Fruit fly (Drosophila melanogaster) whole organism, embryonic: Measurements from ENCODE around the gene mRRF2.

Source experiments
- CG10321 ChIP-seq: fragments of 200-800 bp; sonication (Bioruptor generic); IDR thresholded peaks from 2 replicates; pipeline ENCODE4 v1.3.6; 2022; ENCODE audit warnings: missing biosample characterization, missing genetic modification characterization
- CG11723 ChIP-seq: fragments of 200-800 bp; sonication (Bioruptor generic); optimal IDR thresholded peaks from 2 replicates; lab custom pipeline; 2017; ENCODE audit warnings: missing biosample characterization, mild to moderate bottlenecking, missing genetic modification characterization
- CG17612 ChIP-seq: fragments of 200-800 bp; sonication (Bioruptor generic); IDR thresholded peaks from 2 replicates; pipeline ENCODE4 v1.3.6; 2022; ENCODE audit warnings: missing biosample characterization, missing genetic modification characterization
- CG17829 ChIP-seq: fragments of 200-800 bp; optimal IDR thresholded peaks from 2 replicates; lab custom pipeline; 2019; ENCODE audit warnings: missing biosample characterization, mild to moderate bottlenecking, missing genetic modification characterization, moderate library complexity
- CG1832 ChIP-seq: fragments of 200-800 bp; sonication (Bioruptor generic); optimal IDR thresholded peaks from 2 replicates; lab custom pipeline; 2017; ENCODE audit warnings: missing biosample characterization, mild to moderate bottlenecking, missing genetic modification characterization, inconsistent platforms
- CG2129 ChIP-seq: fragments of 200-800 bp; sonication (Bioruptor generic); IDR thresholded peaks from 2 replicates; pipeline ENCODE4 v1.3.6; 2022; ENCODE audit warnings: missing biosample characterization, missing genetic modification characterization; ENCODE audit not compliant: partially characterized antibody
- CG2712 ChIP-seq: fragments of 200-800 bp; optimal IDR thresholded peaks from 3 replicates; lab custom pipeline; 2019; ENCODE audit warnings: missing biosample characterization, mild to moderate bottlenecking, missing genetic modification characterization, moderate library complexity
- CG4360 ChIP-seq: fragments of 200-800 bp; sonication (Bioruptor generic); IDR thresholded peaks from 2 replicates; pipeline ENCODE4 v1.3.6; 2022; ENCODE audit warnings: missing biosample characterization, missing genetic modification characterization
- CG6272 ChIP-seq: fragments of 200-800 bp; sonication (Bioruptor generic); IDR thresholded peaks from 2 replicates; pipeline ENCODE4 v1.3.6; 2022; ENCODE audit warnings: missing biosample characterization, missing genetic modification characterization
- CG8359 ChIP-seq: fragments of 200-800 bp; sonication (Bioruptor generic); optimal IDR thresholded peaks from 2 replicates; lab custom pipeline; 2017; ENCODE audit warnings: missing biosample characterization, mild to moderate bottlenecking, missing genetic modification characterization, borderline replicate concordance
- CG9932 ChIP-seq: fragments of 200-800 bp; sonication (Bioruptor generic); IDR thresholded peaks from 2 replicates; pipeline ENCODE4 v1.3.6; 2022; ENCODE audit warnings: missing biosample characterization, missing genetic modification characterization
- D19B ChIP-seq: fragments of 200-800 bp; sonication (Bioruptor generic); optimal IDR thresholded peaks from 2 replicates; lab custom pipeline; 2017; ENCODE audit warnings: missing biosample characterization, mild to moderate bottlenecking, missing genetic modification characterization
- Dbx ChIP-seq: fragments of 200-800 bp; sonication (Bioruptor generic); IDR thresholded peaks from 3 replicates; pipeline ENCODE4 v1.3.6; 2022; ENCODE audit warnings: missing biosample characterization, missing genetic modification characterization
- Dll ChIP-seq: fragments of 200-800 bp; sonication (Bioruptor generic); IDR thresholded peaks from 4 replicates; pipeline ENCODE4 v1.3.6; 2022; ENCODE audit warnings: missing biosample characterization, missing genetic modification characterization; ENCODE audit not compliant: partially characterized antibody
- Med ChIP-seq: fragments of 200-800 bp; sonication (Bioruptor generic); peaks from one replicate; lab custom pipeline; 2016; ENCODE audit warnings: missing biosample characterization, missing genetic modification characterization, mild to moderate bottlenecking, inconsistent platforms, moderate library complexity
- NfI ChIP-seq: fragments of 200-800 bp; sonication (Bioruptor generic); optimal IDR thresholded peaks from 3 replicates; lab custom pipeline; 2018; ENCODE audit warnings: missing biosample characterization, mild to moderate bottlenecking, missing genetic modification characterization, moderate library complexity
- Optix ChIP-seq: fragments of 200-800 bp; sonication (Bioruptor generic); IDR thresholded peaks from 3 replicates; pipeline ENCODE4 v1.3.6; 2022; ENCODE audit warnings: missing biosample characterization, missing genetic modification characterization
- Tbp ChIP-seq: fragments of >200 bp; optimal IDR thresholded peaks from 2 replicates; lab custom pipeline; 2018; ENCODE audit warnings: missing biosample characterization, missing genetic modification characterization
- ac ChIP-seq: fragments of 200-800 bp; sonication (Bioruptor generic); optimal IDR thresholded peaks from 3 replicates; lab custom pipeline; 2017; ENCODE audit warnings: missing biosample characterization, mild to moderate bottlenecking, missing genetic modification characterization
- chinmo ChIP-seq: fragments of 200-800 bp; sonication (Bioruptor generic); IDR thresholded peaks from 4 replicates; pipeline ENCODE4 v1.3.6; 2022; ENCODE audit warnings: missing biosample characterization, missing genetic modification characterization; ENCODE audit not compliant: partially characterized antibody
- crp ChIP-seq, 2 experiments: fragments of 200-800 bp; sonication (Bioruptor generic); optimal IDR thresholded peaks; 2 replicates in 1 of 2; 3 replicates in 1 of 2; lab custom pipeline; 2017; ENCODE audit warnings: missing biosample characterization in 2 of 2, missing genetic modification characterization in 2 of 2, mild to moderate bottlenecking in 1 of 2, moderate library complexity in 1 of 2
- gro ChIP-seq: fragments of 200-800 bp; sonication (Bioruptor generic); optimal IDR thresholded peaks from 2 replicates; lab custom pipeline; 2016; ENCODE audit warnings: missing biosample characterization, missing genetic modification characterization
- hb ChIP-seq: fragments of 200-800 bp; sonication (Bioruptor generic); IDR thresholded peaks from 3 replicates; pipeline ENCODE4 v1.3.6; 2022; ENCODE audit warnings: missing biosample characterization, missing genetic modification characterization; ENCODE audit not compliant: partially characterized antibody
- hkb ChIP-seq, 2 experiments: fragments of 200-800 bp in 1 of 2; fragments of >200 bp in 1 of 2; sonication (Bioruptor generic) in 1 of 2; IDR thresholded peaks in 1 of 2; optimal IDR thresholded peaks in 1 of 2; 2 replicates each; pipeline versions ENCODE4 v1.3.6 to Lab custom; 2017 to 2022; ENCODE audit warnings: missing biosample characterization in 1 of 2, missing genetic modification characterization in 1 of 2
- insv ChIP-seq, 2 experiments: fragments of 200-800 bp; sonication (Bioruptor generic); optimal IDR thresholded peaks; 3 replicates each; lab custom pipeline; 2016 to 2018; ENCODE audit warnings: missing biosample characterization in 2 of 2, missing genetic modification characterization in 2 of 2
- inv ChIP-seq: fragments of 200-800 bp; sonication (Bioruptor generic); IDR thresholded peaks from 2 replicates; pipeline ENCODE4 v1.3.6; 2022; ENCODE audit warnings: missing biosample characterization, missing genetic modification characterization; ENCODE audit not compliant: partially characterized antibody
- kay ChIP-seq: fragments of 200-800 bp; sonication (Bioruptor generic); optimal IDR thresholded peaks from 2 replicates; lab custom pipeline; 2016; ENCODE audit warnings: missing biosample characterization, missing genetic modification characterization
- klu ChIP-seq: fragments of 200-800 bp; sonication (Bioruptor generic); IDR thresholded peaks from 2 replicates; pipeline ENCODE4 v1.3.6; 2022; ENCODE audit warnings: missing biosample characterization, missing genetic modification characterization
- nau ChIP-seq: fragments of 200-800 bp; sonication (Bioruptor generic); optimal IDR thresholded peaks from 3 replicates; lab custom pipeline; 2017; ENCODE audit warnings: missing biosample characterization, mild to moderate bottlenecking, missing genetic modification characterization, missing genetic modification reagents
- prd ChIP-seq, 3 experiments: fragments of >200 bp in 2 of 3; fragments of 200-800 bp in 1 of 3; sonication (Bioruptor generic) in 1 of 3; optimal IDR thresholded peaks in 2 of 3; IDR thresholded peaks in 1 of 3; 2 replicates in 2 of 3; 3 replicates in 1 of 3; pipeline versions ENCODE4 v1.3.6 to Lab custom; 2017 to 2022; ENCODE audit warnings: missing biosample characterization in 1 of 3, missing genetic modification characterization in 1 of 3
- pros ChIP-seq: fragments of 200-800 bp; sonication (Bioruptor generic); optimal IDR thresholded peaks from 3 replicates; lab custom pipeline; 2019; ENCODE audit warnings: missing biosample characterization, mild to moderate bottlenecking, missing genetic modification characterization, moderate library complexity
- rib ChIP-seq: fragments of 200-800 bp; sonication (Bioruptor generic); IDR thresholded peaks from 2 replicates; pipeline ENCODE4 v1.3.6; 2022; ENCODE audit warnings: missing biosample characterization, missing genetic modification characterization
- sens ChIP-seq: fragments of 200-800 bp; sonication (Bioruptor generic); peaks from one replicate; lab custom pipeline; 2016; ENCODE audit warnings: missing biosample characterization, missing genetic modification characterization
- slp2 ChIP-seq: fragments of 200-800 bp; sonication (Bioruptor generic); optimal IDR thresholded peaks from 2 replicates; lab custom pipeline; 2016; ENCODE audit warnings: missing biosample characterization, missing genetic modification characterization
- sob ChIP-seq: fragments of 200-800 bp; sonication (Bioruptor generic); IDR thresholded peaks from 2 replicates; pipeline ENCODE4 v1.3.6; 2022; ENCODE audit warnings: missing biosample characterization, missing genetic modification characterization
- tgo ChIP-seq: fragments of 200-800 bp; sonication (Bioruptor generic); IDR thresholded peaks from 3 replicates; pipeline ENCODE4 v1.3.6; 2022; ENCODE audit warnings: missing biosample characterization, missing genetic modification characterization
- trh ChIP-seq: fragments of 200-800 bp; sonication (Bioruptor generic); optimal IDR thresholded peaks from 2 replicates; lab custom pipeline; 2016; ENCODE audit warnings: missing biosample characterization, missing genetic modification characterization
- vnd ChIP-seq: fragments of 200-800 bp; sonication (Bioruptor generic); IDR thresholded peaks from 3 replicates; pipeline ENCODE4 v1.3.6; 2022; ENCODE audit warnings: missing biosample characterization, missing genetic modification characterization; ENCODE audit not compliant: partially characterized antibody

mRRF2 gene

dm6 chr3R:22632980-22633379 lies 19.5 kb downstream of the mRRF2 start:
- TF ChIP-seq trh (no peak), CG4360 (GFP tag; lab: Robert Waterston, UW) (peak; percentile 89), D19B (GFP tag; lab: Kevin White, UChicago) (peak; percentile 31), hb (GFP tag; lab: Robert Waterston, UW) (0 out of 3 replicates have a peak, but pooled peaks have one; percentile 36), hkb (optimal IDR thresholded peaks at IDR 0.05; lab: Kevin White, UChicago) (no peak), hkb (GFP tag; IDR thresholded peaks at IDR 0.05; lab: Robert Waterston, UW) (0 out of 2 replicates have a peak, but pooled peaks have one; percentile 12), CG2712 (tag; lab: Kevin White, UChicago) (no peak), klu (GFP tag; lab: Robert Waterston, UW) (no peak), ac (GFP tag; lab: Kevin White, UChicago) (peak; percentile 57), chinmo (0 out of 4 replicates have a peak, but pooled peaks have one; percentile 78), sob (GFP tag; lab: Robert Waterston, UW) (0 out of 2 replicates have a peak, but pooled peaks have one; percentile 10), crp (GFP tag; optimal IDR thresholded peaks at IDR 0.05; lab: Kevin White, UChicago) (peak in 1 of 2 experiments; percentile 16), Med (GFP tag; lab: Kevin White, UChicago) (peak; percentile 30), CG11723 (GFP tag; lab: Kevin White, UChicago) (no peak), CG6272 (GFP tag; lab: Robert Waterston, UW) (no peak), slp2 (GFP tag; lab: Kevin White, UChicago) (no peak), Dll (0 out of 4 replicates have a peak, but pooled peaks have one; percentile 20), CG17829 (tag; lab: Kevin White, UChicago) (no peak), CG10321 (peak; percentile 56), Optix (GFP tag; lab: Robert Waterston, UW) (no peak), gro (GFP tag; lab: Kevin White, UChicago) (no peak), sens (GFP tag; lab: Kevin White, UChicago) (peak; percentile 81), kay (no peak), prd (optimal IDR thresholded peaks at IDR 0.05; lab: Kevin White, UChicago) (no peak), prd (GFP tag; IDR thresholded peaks at IDR 0.05; lab: Robert Waterston, UW) (0 out of 3 replicates have a peak, but pooled peaks have one; percentile 4), CG17612 (GFP tag; lab: Robert Waterston, UW) (no peak), NfI (GFP tag; lab: Kevin White, UChicago) (no peak), Tbp (peak; percentile 78), inv (GFP tag; lab: Robert Waterston, UW) (no peak), vnd (GFP tag; lab: Robert Waterston, UW) (0 out of 3 replicates have a peak, but pooled peaks have one; percentile 14), CG8359 (GFP tag; lab: Kevin White, UChicago) (peak; percentile 99), CG2129 (GFP tag; lab: Robert Waterston, UW) (no peak), pros (GFP tag; lab: Kevin White, UChicago) (no peak), rib (0 out of 2 replicates have a peak, but pooled peaks have one; percentile 18), CG9932 (GFP tag; lab: Robert Waterston, UW) (0 out of 2 replicates have a peak, but pooled peaks have one; percentile 34), nau (GFP tag; lab: Kevin White, UChicago) (no peak), insv (GFP tag; optimal IDR thresholded peaks at IDR 0.05; lab: Kevin White, UChicago) (no peak), tgo (GFP tag; lab: Robert Waterston, UW) (no peak), CG1832 (GFP tag; lab: Kevin White, UChicago) (peak; percentile 76), Dbx (0 out of 3 replicates have a peak, but pooled peaks have one; percentile 41)
- TF ChIP-seq, all 482 proteins: peak for 20
